Worm (Caenorhabditis elegans) whole organism, L1 larva: Measurements from ENCODE around the gene ZK867.2.

Experiments
- C16A3.4 ChIP-seq: fragments of 150-350 bp; optimal IDR thresholded peaks from 2 replicates; lab custom pipeline; 2014; ENCODE audit warnings: missing biosample characterization, missing genetic modification characterization
- Y116A8C.19 ChIP-seq: sonication (generic microtip); optimal IDR thresholded peaks from 2 replicates; lab custom pipeline; 2016; ENCODE audit warnings: missing compliant biosample characterization, missing genetic modification characterization, borderline replicate concordance
- aha-1 ChIP-seq: fragments of 150-350 bp; optimal IDR thresholded peaks from 2 replicates; lab custom pipeline; 2014; ENCODE audit warnings: missing biosample characterization, missing genetic modification characterization
- alr-1 ChIP-seq: fragments of 200-800 bp; sonication (Bioruptor generic); optimal IDR thresholded peaks from 2 replicates; lab custom pipeline; 2018; ENCODE audit warnings: borderline replicate concordance, mild to moderate bottlenecking, missing genetic modification characterization, missing compliant biosample characterization
- ama-1 ChIP-seq: fragments of 150-350 bp; optimal IDR thresholded peaks from 2 replicates; lab custom pipeline; 2014
- blmp-1 ChIP-seq: fragments of 150-350 bp; optimal IDR thresholded peaks from 2 replicates; lab custom pipeline; 2014; ENCODE audit warnings: missing biosample characterization, missing genetic modification characterization
- ceh-8 ChIP-seq: fragments of 200-800 bp; sonication (Bioruptor generic); optimal IDR thresholded peaks from 2 replicates; lab custom pipeline; 2018; ENCODE audit warnings: mild to moderate bottlenecking, missing genetic modification characterization, moderate library complexity, missing compliant biosample characterization
- ces-1 ChIP-seq: fragments of 150-350 bp; optimal IDR thresholded peaks from 2 replicates; lab custom pipeline; 2014; ENCODE audit warnings: missing biosample characterization, missing genetic modification reagents, missing genetic modification characterization
- dsc-1 ChIP-seq: sonication (generic microtip); optimal IDR thresholded peaks from 2 replicates; lab custom pipeline; 2016; ENCODE audit warnings: mild to moderate bottlenecking, missing genetic modification characterization, missing compliant biosample characterization
- efl-1 ChIP-seq, 4 experiments: fragments of 150-350 bp; optimal IDR thresholded peaks in 3 of 4; peaks in 1 of 4; 1 replicate in 1 of 4; 2 replicates in 3 of 4; lab custom pipeline; 2014; ENCODE audit warnings: missing biosample characterization in 2 of 4, missing genetic modification characterization in 2 of 4, missing genetic modification reagents in 2 of 4
- egl-13 ChIP-seq: sonication (generic microtip); optimal IDR thresholded peaks from 2 replicates; lab custom pipeline; 2016; ENCODE audit warnings: missing genotype, missing genetic modification reagents, missing genetic modification characterization, missing compliant biosample characterization
- elt-2 ChIP-seq: sonication (generic microtip); optimal IDR thresholded peaks from 2 replicates; lab custom pipeline; 2016; ENCODE audit warnings: missing genetic modification characterization, mild to moderate bottlenecking, inconsistent platforms, missing compliant biosample characterization, missing genetic modification reagents
- fkh-8 ChIP-seq: sonication (generic microtip); optimal IDR thresholded peaks from 2 replicates; lab custom pipeline; 2016; ENCODE audit warnings: mild to moderate bottlenecking, missing genetic modification characterization, missing compliant biosample characterization
- grh-1 ChIP-seq: fragments of 200-800 bp; sonication (Bioruptor generic); IDR thresholded peaks from 2 replicates; pipeline ENCODE4 v1.3.6; 2022; ENCODE audit warnings: missing genetic modification reagents, missing genetic modification characterization, missing compliant biosample characterization
- hlh-4 ChIP-seq: sonication (generic microtip); optimal IDR thresholded peaks from 2 replicates; lab custom pipeline; 2016; ENCODE audit warnings: mild to moderate bottlenecking, missing genetic modification characterization, missing compliant biosample characterization
- hpl-2 ChIP-seq: fragments of 150-350 bp; optimal IDR thresholded peaks from 2 replicates; lab custom pipeline; 2014; ENCODE audit warnings: missing biosample characterization, missing genetic modification reagents, missing genetic modification characterization
- irx-1 ChIP-seq: sonication (generic microtip); optimal IDR thresholded peaks from 2 replicates; lab custom pipeline; 2016; ENCODE audit warnings: missing genetic modification characterization, missing compliant biosample characterization
- lin-13 ChIP-seq: fragments of 150-350 bp; optimal IDR thresholded peaks from 2 replicates; lab custom pipeline; 2014; ENCODE audit warnings: missing biosample characterization, missing genetic modification reagents, missing genetic modification characterization
- lin-14 ChIP-seq: fragments of 200-800 bp; sonication (Bioruptor generic); optimal IDR thresholded peaks from 2 replicates; lab custom pipeline; 2018; ENCODE audit warnings: mild to moderate bottlenecking, missing genetic modification characterization, moderate library complexity, missing compliant biosample characterization
- lin-15B ChIP-seq: fragments of 150-350 bp; sonication (generic microtip); optimal IDR thresholded peaks from 3 replicates; lab custom pipeline; 2014; ENCODE audit warnings: missing biosample characterization, missing genetic modification characterization
- lin-35 ChIP-seq, 2 experiments: fragments of 150-350 bp; optimal IDR thresholded peaks; 2 replicates each; lab custom pipeline; 2014; ENCODE audit warnings: missing biosample characterization in 2 of 2, missing genetic modification characterization in 2 of 2, missing genetic modification reagents in 2 of 2
- lin-39 ChIP-seq: fragments of 150-350 bp; optimal IDR thresholded peaks from 2 replicates; lab custom pipeline; 2014; ENCODE audit warnings: missing biosample characterization, missing genetic modification reagents, missing genetic modification characterization
- mab-9 ChIP-seq: fragments of 200-800 bp; sonication (Bioruptor generic); IDR thresholded peaks from 2 replicates; pipeline ENCODE4 v1.3.6; 2022; ENCODE audit warnings: missing genetic modification reagents, missing genetic modification characterization, missing compliant biosample characterization
- mdl-1 ChIP-seq, 2 experiments: fragments of 150-350 bp; optimal IDR thresholded peaks; 2 replicates each; lab custom pipeline; 2014 to 2017; ENCODE audit warnings: missing biosample characterization in 2 of 2, missing genetic modification characterization in 2 of 2, inconsistent platforms in 1 of 2
- nhr-19 ChIP-seq: fragments of 200-800 bp; sonication (Bioruptor generic); conservative IDR thresholded peaks from 2 replicates; pipeline ENCODE4 v1.3.6; 2022; ENCODE audit warnings: missing genetic modification characterization, missing compliant biosample characterization
- nhr-20 ChIP-seq: sonication (generic microtip); optimal IDR thresholded peaks from 2 replicates; lab custom pipeline; 2016; ENCODE audit warnings: mild to moderate bottlenecking, missing genetic modification characterization, missing compliant biosample characterization
- nhr-76 ChIP-seq: sonication (generic microtip); optimal IDR thresholded peaks from 2 replicates; lab custom pipeline; 2017; ENCODE audit warnings: missing biosample characterization, missing genetic modification characterization
- nhr-90 ChIP-seq: sonication (generic microtip); optimal IDR thresholded peaks from 2 replicates; lab custom pipeline; 2016; ENCODE audit warnings: mild to moderate bottlenecking, missing genetic modification characterization, missing compliant biosample characterization; ENCODE audit not compliant: poor library complexity
- rnt-1 ChIP-seq: sonication (generic microtip); optimal IDR thresholded peaks from 2 replicates; lab custom pipeline; 2016; ENCODE audit warnings: mild to moderate bottlenecking, missing genetic modification characterization, moderate library complexity, missing compliant biosample characterization
- skn-1 ChIP-seq: fragments of 150-350 bp; optimal IDR thresholded peaks from 2 replicates; lab custom pipeline; 2014; ENCODE audit warnings: missing biosample characterization, missing genetic modification characterization
- snu-23 ChIP-seq: sonication (generic microtip); optimal IDR thresholded peaks from 2 replicates; lab custom pipeline; 2016; ENCODE audit warnings: missing genetic modification characterization, missing compliant biosample characterization
- tlp-1 ChIP-seq: fragments of 150-350 bp; optimal IDR thresholded peaks from 2 replicates; lab custom pipeline; 2014; ENCODE audit warnings: missing biosample characterization, missing genetic modification characterization
- ztf-11 ChIP-seq, 2 experiments: sonication (generic microtip); optimal IDR thresholded peaks; 2 replicates each; lab custom pipeline; 2016 to 2017; ENCODE audit warnings: missing genetic modification characterization in 2 of 2, missing biosample characterization in 1 of 2, missing compliant biosample characterization in 1 of 2

Gene ZK867.2

ce11 chrX:7210467-7211107 lies 4.1 kb downstream of the ZK867.2 start (continued):
- TF ChIP-seq irx-1 (tag; lab: Kevin White, UChicago): no peak
- TF ChIP-seq grh-1: no peak
- no peak for TF ChIP-seq egl-13 (tag; lab: Kevin White, UChicago)
- TF ChIP-seq nhr-19 (GFP tag; lab: Robert Waterston, UW): no peak
- no peak for TF ChIP-seq ces-1 (GFP tag; lab: Kevin White, UChicago)
- TF ChIP-seq elt-2: no peak
- TF ChIP-seq dsc-1 (tag; lab: Kevin White, UChicago): no peak
- TF ChIP-seq alr-1 (tag; lab: Kevin White, UChicago): no peak
- no peak for TF ChIP-seq mdl-1 (tag; optimal IDR thresholded peaks at IDR 0.05; lab: Kevin White, UChicago)
- TF ChIP-seq hlh-4 (tag; lab: Kevin White, UChicago): no peak

DNA sequence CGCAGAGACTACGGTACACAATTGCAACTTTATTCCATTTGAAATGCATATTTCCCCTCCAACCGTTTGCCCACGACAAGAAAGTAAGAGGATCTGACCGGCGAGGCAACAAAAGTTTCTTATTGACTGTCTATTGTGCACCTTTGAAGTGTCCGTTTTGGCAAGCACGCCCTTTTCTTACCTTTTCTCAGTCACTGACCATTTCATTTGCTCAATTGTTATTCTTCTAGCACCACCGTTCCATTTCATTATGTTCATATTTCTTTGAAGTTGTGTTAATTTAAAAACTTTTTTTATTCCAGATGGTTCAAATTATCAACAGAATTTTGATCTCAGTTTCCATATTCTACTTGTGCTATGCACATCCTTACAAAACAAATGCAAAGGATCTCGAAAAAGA lies 4.9 kb downstream of the ZK867.2 start, which contains the start of gene spp-22:
Gene spp-22, plus strand, starts transcription at position 301 of the 400 bp plus-strand sequence.
- TF ChIP-seq blmp-1 (tag; lab: Kevin White, UChicago) (no peak), efl-1 (optimal IDR thresholded peaks at IDR 0.05; lab: Kevin White, UChicago) (no peak), efl-1 (GFP tag; optimal IDR thresholded peaks at IDR 0.05 in 1 of 2; lab: Kevin White, UChicago) (peak in 1 of 2 experiments; percentile 37), C16A3.4 (tag; lab: Kevin White, UChicago) (no peak), hlh-4 (tag; lab: Kevin White, UChicago) (no peak), nhr-19 (GFP tag; lab: Robert Waterston, UW) (no peak), lin-13 (GFP tag; lab: Kevin White, UChicago) (no peak)
- TF ChIP-seq, all 84 proteins: peak for 1

DNA sequence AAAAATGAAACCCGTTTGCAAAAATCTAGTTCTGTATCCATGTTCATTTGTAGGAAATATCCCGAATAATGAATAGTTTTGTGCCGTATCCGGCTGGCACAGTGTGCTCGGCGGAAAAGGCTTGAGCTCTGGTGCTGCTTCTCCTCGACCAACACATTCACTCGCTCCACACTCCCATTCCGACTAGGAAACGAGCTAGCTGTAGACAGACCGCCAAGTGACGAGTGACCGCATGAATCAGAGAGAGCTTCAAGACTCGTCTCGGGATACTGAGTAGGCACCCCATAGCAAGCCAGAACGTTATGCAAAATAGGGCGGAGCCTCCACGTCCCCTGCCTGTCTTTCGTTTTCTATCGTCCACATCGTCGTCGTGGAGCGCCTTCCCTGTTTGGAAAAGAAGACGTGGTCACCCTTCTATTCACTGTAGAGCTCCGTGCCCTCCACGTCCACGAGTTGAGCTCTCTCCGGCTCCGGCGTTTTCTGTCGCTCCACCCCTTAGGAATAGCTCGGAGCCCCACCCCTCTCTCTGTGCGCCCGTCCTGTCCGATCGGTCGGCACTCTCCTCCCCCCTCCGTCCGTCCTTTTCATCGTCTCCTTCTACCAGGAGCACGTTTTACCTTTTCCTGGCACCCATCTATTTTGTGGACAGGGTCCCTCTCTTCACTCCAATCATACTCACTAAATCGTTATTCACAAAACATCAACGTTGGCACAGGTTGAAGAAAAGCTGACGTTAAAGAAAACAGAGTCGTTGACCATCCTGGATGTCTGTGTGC lies 11.4 kb downstream of the ZK867.2 start, which contains the start of gene syd-9:
Gene syd-9, plus strand, starts transcription at position 394 of the 776 bp plus-strand sequence.
- TF ChIP-seq dsc-1 (tag; lab: Kevin White, UChicago) (no peak), nhr-76 (no peak), aha-1 (tag; lab: Kevin White, UChicago) (no peak), efl-1 (optimal IDR thresholded peaks at IDR 0.05; lab: Kevin White, UChicago) (no peak), efl-1 (GFP tag; optimal IDR thresholded peaks at IDR 0.05 in 1 of 2; lab: Kevin White, UChicago) (no peak), elt-2 (no peak), lin-14 (GFP tag; lab: Kevin White, UChicago) (peak; percentile 58), lin-15B (tag; lab: Kevin White, UChicago) (no peak), ztf-11 (tag; optimal IDR thresholded peaks at IDR 0.05; lab: Kevin White, UChicago) (no peak), ama-1 (lab: Kevin White, UChicago) (no peak), hpl-2 (no peak), snu-23 (no peak), ceh-8 (GFP tag; lab: Kevin White, UChicago) (peak; percentile 19), fkh-8 (tag; lab: Kevin White, UChicago) (peak; percentile 27), tlp-1 (tag; lab: Kevin White, UChicago) (no peak), rnt-1 (no peak), lin-39 (tag; lab: Kevin White, UChicago) (no peak), skn-1 (tag; lab: Kevin White, UChicago) (no peak), nhr-20 (tag; lab: Kevin White, UChicago) (no peak), nhr-90 (tag; lab: Kevin White, UChicago) (no peak), lin-35 (GFP tag; optimal IDR thresholded peaks at IDR 0.05; lab: Kevin White, UChicago) (peak in 1 of 2 experiments; percentile 1), grh-1 (no peak), mab-9 (GFP tag; lab: Robert Waterston, UW) (no peak), Y116A8C.19 (tag; lab: Kevin White, UChicago) (no peak)
